Worm (Caenorhabditis elegans) whole organism, L2 larva: ENCODE measurements around the gene pot-3.
"Not testable (repeated sequence)": the region's sequence is repeated elsewhere in the genome, so short reads cannot be mapped to it uniquely, and the experiment has no call there.

Experiments used
- C34F6.9 ChIP-seq: fragments of 150-350 bp; optimal IDR thresholded peaks from 2 replicates; lab custom pipeline; 2014; ENCODE audit warnings: missing biosample characterization, missing genetic modification characterization
- F13H6.1 ChIP-seq: sonication (generic microtip); optimal IDR thresholded peaks from 2 replicates; lab custom pipeline; 2016; ENCODE audit warnings: missing genetic modification characterization, missing compliant biosample characterization
- ZK546.5 ChIP-seq: sonication (generic microtip); optimal IDR thresholded peaks from 2 replicates; lab custom pipeline; 2017; ENCODE audit warnings: missing biosample characterization, missing genetic modification characterization
- alr-1 ChIP-seq: fragments of 150-350 bp; optimal IDR thresholded peaks from 2 replicates; lab custom pipeline; 2014; ENCODE audit warnings: missing biosample characterization, missing genetic modification characterization
- aly-2 ChIP-seq: fragments of 150-350 bp; optimal IDR thresholded peaks from 2 replicates; lab custom pipeline; 2014; ENCODE audit warnings: missing biosample characterization, missing genetic modification characterization
- ama-1 ChIP-seq: fragments of 150-350 bp; optimal IDR thresholded peaks from 2 replicates; lab custom pipeline; 2018; ENCODE audit warnings: inconsistent platforms
- blmp-1 ChIP-seq: sonication (generic microtip); optimal IDR thresholded peaks from 2 replicates; lab custom pipeline; 2017; ENCODE audit warnings: missing genetic modification characterization, mild to moderate bottlenecking, missing compliant biosample characterization, antibody characterized with exemption, moderate library complexity; ENCODE audit not compliant: insufficient read depth
- ceh-16 ChIP-seq: fragments of 150-350 bp; optimal IDR thresholded peaks from 2 replicates; lab custom pipeline; 2014; ENCODE audit warnings: missing biosample characterization, missing genetic modification characterization
- egl-27 ChIP-seq: sonication (generic microtip); optimal IDR thresholded peaks from 3 replicates; lab custom pipeline; 2017; ENCODE audit warnings: missing biosample characterization, missing genetic modification reagents, missing genetic modification characterization
- elt-1 ChIP-seq: fragments of 150-350 bp; optimal IDR thresholded peaks from 2 replicates; lab custom pipeline; 2014; ENCODE audit warnings: missing biosample characterization, missing genetic modification characterization
- lin-11 ChIP-seq: fragments of 150-350 bp; sonication (generic microtip); optimal IDR thresholded peaks from 2 replicates; lab custom pipeline; 2014; ENCODE audit warnings: missing biosample characterization, missing genetic modification characterization, inconsistent platforms, mixed read lengths
- lin-13 ChIP-seq: fragments of 150-350 bp; optimal IDR thresholded peaks from 2 replicates; lab custom pipeline; 2014; ENCODE audit warnings: missing biosample characterization, missing genetic modification reagents, missing genetic modification characterization
- lsy-2 ChIP-seq, 2 experiments: fragments of 150-350 bp in 1 of 2; sonication (generic microtip) in 1 of 2; optimal IDR thresholded peaks; 2 replicates each; lab custom pipeline; 2014 to 2017; ENCODE audit warnings: missing biosample characterization in 2 of 2, missing genetic modification characterization in 2 of 2
- mab-5 ChIP-seq: fragments of 150-350 bp; optimal IDR thresholded peaks from 2 replicates; lab custom pipeline; 2014; ENCODE audit warnings: missing biosample characterization, missing genetic modification characterization
- nhr-11 ChIP-seq: fragments of 150-350 bp; optimal IDR thresholded peaks from 2 replicates; lab custom pipeline; 2014; ENCODE audit warnings: missing biosample characterization, missing genetic modification characterization
- nhr-12 ChIP-seq: fragments of 150-350 bp; optimal IDR thresholded peaks from 2 replicates; lab custom pipeline; 2014; ENCODE audit warnings: missing biosample characterization, missing genetic modification characterization
- nhr-129 ChIP-seq: fragments of 150-350 bp; optimal IDR thresholded peaks from 2 replicates; lab custom pipeline; 2014; ENCODE audit warnings: missing biosample characterization, missing genetic modification characterization
- nhr-21 ChIP-seq: fragments of 150-350 bp; optimal IDR thresholded peaks from 2 replicates; lab custom pipeline; 2014; ENCODE audit warnings: missing biosample characterization, missing genetic modification characterization
- nhr-23 ChIP-seq: fragments of 150-350 bp; optimal IDR thresholded peaks from 2 replicates; lab custom pipeline; 2014; ENCODE audit warnings: missing biosample characterization, missing genetic modification reagents, missing genetic modification characterization
- nhr-25 ChIP-seq: fragments of 150-350 bp; sonication (generic microtip); optimal IDR thresholded peaks from 3 replicates; lab custom pipeline; 2014; ENCODE audit warnings: missing biosample characterization, missing genetic modification characterization
- nhr-6 ChIP-seq: fragments of 150-350 bp; optimal IDR thresholded peaks from 2 replicates; lab custom pipeline; 2014; ENCODE audit warnings: missing biosample characterization, missing genetic modification characterization
- peb-1 ChIP-seq: fragments of 150-350 bp; optimal IDR thresholded peaks from 2 replicates; lab custom pipeline; 2014; ENCODE audit warnings: missing biosample characterization, missing genetic modification characterization
- sem-4 ChIP-seq: fragments of 150-350 bp; optimal IDR thresholded peaks from 2 replicates; lab custom pipeline; 2014; ENCODE audit warnings: missing biosample characterization, missing genetic modification reagents, missing genetic modification characterization
- skn-1 ChIP-seq: sonication (generic microtip); optimal IDR thresholded peaks from 2 replicates; lab custom pipeline; 2017; ENCODE audit warnings: missing biosample characterization, missing genetic modification characterization
- sma-3 ChIP-seq: sonication (generic microtip); optimal IDR thresholded peaks from 2 replicates; lab custom pipeline; 2016; ENCODE audit warnings: missing genetic modification reagents, missing genetic modification characterization, missing compliant biosample characterization
- snpc-4 ChIP-seq: fragments of 150-350 bp; optimal IDR thresholded peaks from 2 replicates; lab custom pipeline; 2014; ENCODE audit warnings: missing biosample characterization, missing genetic modification characterization
- unc-39 ChIP-seq: fragments of 150-350 bp; optimal IDR thresholded peaks from 2 replicates; lab custom pipeline; 2014; ENCODE audit warnings: missing biosample characterization, missing genetic modification characterization
- unc-62 ChIP-seq: fragments of 150-350 bp; optimal IDR thresholded peaks from 2 replicates; lab custom pipeline; 2014; ENCODE audit warnings: missing biosample characterization, missing genetic modification reagents, missing genetic modification characterization
- ztf-1 ChIP-seq: fragments of 200-800 bp; sonication (Bioruptor generic); conservative IDR thresholded peaks from 2 replicates; pipeline ENCODE4 v1.3.6; 2022; ENCODE audit warnings: missing genetic modification characterization, missing compliant biosample characterization
- ztf-4 ChIP-seq: fragments of 150-350 bp; optimal IDR thresholded peaks from 2 replicates; lab custom pipeline; 2014; ENCODE audit warnings: missing biosample characterization, missing genetic modification characterization

pot-3 gene

ce11 chrIII:13742028-13742427 is 38.0 kb upstream of the pot-3 start:
- TF ChIP-seq peb-1 (tag; lab: Kevin White, UChicago) (no peak), ztf-4 (no peak), nhr-129 (tag; lab: Kevin White, UChicago) (no peak), aly-2 (tag; lab: Kevin White, UChicago) (no peak), C34F6.9 (tag; lab: Kevin White, UChicago) (no peak), unc-39 (no peak), nhr-25 (tag; lab: Kevin White, UChicago) (no peak), F13H6.1 (no peak), elt-1 (tag; lab: Kevin White, UChicago) (no peak), nhr-6 (tag; lab: Kevin White, UChicago) (no peak), nhr-11 (tag; lab: Kevin White, UChicago) (no peak), ceh-16 (tag; lab: Kevin White, UChicago) (no peak)

- TF ChIP-seq blmp-1 (tag; lab: Kevin White, UChicago), result peak; percentile 18
- no peak for TF ChIP-seq C34F6.9 (tag; lab: Kevin White, UChicago)
- TF ChIP-seq, all 48 proteins: peak for 1
These were observed 36.1 kb upstream of the pot-3 start, which contains the start of gene tyr-2 for ce11 chrIII:13743922-13744321. Gene tyr-2, plus strand, starts transcription at chrIII:13744222.

DNA sequence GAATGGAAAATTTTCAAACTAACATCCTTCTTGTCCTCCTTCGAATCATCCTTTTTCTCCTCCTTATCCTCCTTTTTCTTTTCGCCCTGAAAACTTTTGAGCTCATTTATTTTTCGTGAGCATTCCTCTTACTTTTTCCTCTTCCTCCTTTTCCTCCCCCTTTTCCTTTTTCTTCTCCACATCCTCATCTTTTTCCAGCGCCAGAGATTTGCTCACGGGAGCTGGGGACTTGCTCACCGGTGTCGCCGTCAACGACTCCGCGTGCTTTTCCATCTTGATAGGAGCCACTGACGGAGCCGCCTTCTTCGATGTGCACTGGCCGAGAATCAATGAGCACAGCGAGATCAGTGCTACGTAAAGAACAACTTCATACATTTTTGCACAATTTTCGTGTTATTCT is 31.7 kb upstream of the pot-3 start, which contains the start of gene K08E3.2:
K08E3.2 (minus strand) TSS at position 375 of the 400 bp plus-strand sequence.
- TF ChIP-seq skn-1 (tag; lab: Kevin White, UChicago), result no peak

ce11 chrIII:13751144-13751543 is 28.9 kb upstream of the pot-3 start, which contains the start of gene mlc-7:
Gene mlc-7, plus strand, starts transcription at chrIII:13751444.
- not testable (repeated sequence) for TF ChIP-seq unc-62, unc-39, ama-1

DNA sequence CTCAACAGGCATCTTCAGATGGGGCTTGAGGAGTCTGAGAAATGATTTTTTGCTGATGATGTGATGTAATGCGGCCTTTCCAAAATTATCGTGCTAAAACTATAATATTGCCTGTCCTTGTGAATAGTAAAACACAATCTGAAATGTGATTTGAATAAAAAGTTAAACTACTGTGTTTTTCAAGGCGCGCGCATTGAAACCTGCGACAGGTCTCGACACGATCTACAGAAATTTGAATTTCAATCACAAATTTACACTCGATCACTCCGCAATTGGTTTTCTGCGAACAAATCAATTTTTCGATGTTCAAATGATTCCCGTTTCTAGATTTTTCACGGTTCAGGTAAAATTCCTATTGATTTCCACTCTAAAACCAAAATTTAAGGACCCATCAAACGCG is 24.3 kb upstream of the pot-3 start, which contains the start of gene toca-2:
toca-2 (plus strand) TSS at position 208 of the 400 bp plus-strand sequence.
- no peak for TF ChIP-seq nhr-6 (tag; lab: Kevin White, UChicago)
- no peak for TF ChIP-seq unc-39
- no peak for TF ChIP-seq C34F6.9 (tag; lab: Kevin White, UChicago)
- no peak for TF ChIP-seq nhr-23 (tag; lab: Kevin White, UChicago)
- no peak for TF ChIP-seq lsy-2 (tag; optimal IDR thresholded peaks at IDR 0.05; lab: Kevin White, UChicago)
- TF ChIP-seq lin-13 (GFP tag; lab: Kevin White, UChicago), result no peak
- no peak for TF ChIP-seq elt-1 (tag; lab: Kevin White, UChicago)
- no peak for TF ChIP-seq ceh-16 (tag; lab: Kevin White, UChicago)
- no peak for TF ChIP-seq skn-1 (tag; lab: Kevin White, UChicago)
- TF ChIP-seq egl-27, result no peak
- TF ChIP-seq ztf-1 (GFP tag; lab: Robert Waterston, UW), result no peak
- no peak for TF ChIP-seq sem-4 (tag; lab: Kevin White, UChicago)
- TF ChIP-seq sma-3 (GFP tag; lab: Kevin White, UChicago), result no peak
- TF ChIP-seq nhr-12 (tag; lab: Kevin White, UChicago), result no peak
- TF ChIP-seq alr-1, result no peak
- TF ChIP-seq, all 48 proteins: peak for 0

DNA sequence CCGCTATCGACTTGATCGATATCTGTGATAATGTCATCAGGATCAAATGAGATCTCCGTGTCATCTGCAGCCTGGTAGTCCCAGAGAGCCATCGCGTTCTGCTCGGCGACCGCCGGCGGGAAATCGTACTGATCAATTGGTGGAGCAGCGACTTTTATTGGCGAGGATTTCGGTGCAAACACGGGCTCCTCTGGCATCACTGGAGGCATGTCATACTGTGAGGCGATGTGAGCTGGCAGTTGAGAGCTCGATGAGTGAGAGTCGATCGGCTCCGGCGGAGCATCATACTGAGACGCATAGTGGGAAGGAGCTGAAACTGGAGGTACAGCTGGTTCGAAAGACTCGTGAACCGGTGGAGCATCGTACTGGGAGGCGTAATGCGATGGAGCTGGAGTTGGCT is 20.3 kb upstream of the pot-3 start:
- TF ChIP-seq mab-5 (tag; lab: Kevin White, UChicago) (no peak), ZK546.5 (no peak), lin-11 (no peak), nhr-21 (tag; lab: Kevin White, UChicago) (no peak), nhr-6 (tag; lab: Kevin White, UChicago) (no peak), snpc-4 (tag; lab: Kevin White, UChicago) (no peak), lin-13 (GFP tag; lab: Kevin White, UChicago) (no peak)

ce11 chrIII:13761022-13761421 is 19.0 kb upstream of the pot-3 start:
- TF ChIP-seq aly-2 (tag; lab: Kevin White, UChicago), result no peak
- TF ChIP-seq unc-62, result no peak
- TF ChIP-seq nhr-129 (tag; lab: Kevin White, UChicago), result no peak
- TF ChIP-seq egl-27, result no peak
- TF ChIP-seq nhr-6 (tag; lab: Kevin White, UChicago), result no peak
- TF ChIP-seq, all 48 proteins: peak for 0
